Worm (Caenorhabditis elegans) whole organism, L2 larva: ENCODE data around the gene sax-1.

Experiments used
- aly-2 ChIP-seq: fragments of 150-350 bp; optimal IDR thresholded peaks from 2 replicates; lab custom pipeline; 2014; ENCODE audit warnings: missing biosample characterization, missing genetic modification characterization
- ama-1 ChIP-seq: fragments of 150-350 bp; optimal IDR thresholded peaks from 2 replicates; lab custom pipeline; 2018; ENCODE audit warnings: inconsistent platforms
- elt-1 ChIP-seq: fragments of 150-350 bp; optimal IDR thresholded peaks from 2 replicates; lab custom pipeline; 2014; ENCODE audit warnings: missing biosample characterization, missing genetic modification characterization
- lsy-2 ChIP-seq, 2 experiments: fragments of 150-350 bp in 1 of 2; sonication (generic microtip) in 1 of 2; optimal IDR thresholded peaks; 2 replicates each; lab custom pipeline; 2014 to 2017; ENCODE audit warnings: missing biosample characterization in 2 of 2, missing genetic modification characterization in 2 of 2
- nhr-6 ChIP-seq: fragments of 150-350 bp; optimal IDR thresholded peaks from 2 replicates; lab custom pipeline; 2014; ENCODE audit warnings: missing biosample characterization, missing genetic modification characterization
- nhr-77 ChIP-seq: fragments of 150-350 bp; optimal IDR thresholded peaks from 2 replicates; lab custom pipeline; 2014; ENCODE audit warnings: missing biosample characterization, missing genetic modification characterization

- TF ChIP-seq ama-1: no peak
- no peak for TF ChIP-seq aly-2
- no peak for TF ChIP-seq nhr-6 (tag; lab: Kevin White, UChicago)
- no peak for TF ChIP-seq elt-1
- no peak for TF ChIP-seq lsy-2 (tag; optimal IDR thresholded peaks at IDR 0.05; lab: Kevin White, UChicago)
- no peak for TF ChIP-seq nhr-77 (tag; lab: Kevin White, UChicago)
Observed at ce11 chrX:3644796-3645195, 5.2 kb downstream of the sax-1 start, which contains the start of gene tmem-24.
